Fruit fly (Drosophila melanogaster) whole organism, prepupa: ENCODE measurements around the gene mRpL16.

Source experiments
- Blimp-1 ChIP-seq: fragments of 200-800 bp; sonication (Bioruptor generic); optimal IDR thresholded peaks from 3 replicates; lab custom pipeline; 2017; ENCODE audit warnings: missing biosample characterization, missing genetic modification characterization, mild to moderate bottlenecking, moderate library complexity, missing genetic modification reagents
- CG10631 ChIP-seq: fragments of 200-800 bp; sonication (Bioruptor generic); optimal IDR thresholded peaks from 2 replicates; lab custom pipeline; 2016; ENCODE audit warnings: missing biosample characterization, missing genetic modification characterization
- CG10669 ChIP-seq: fragments of 200-800 bp; sonication (Bioruptor generic); optimal IDR thresholded peaks from 3 replicates; lab custom pipeline; 2018; ENCODE audit warnings: missing biosample characterization, mild to moderate bottlenecking, missing genetic modification characterization, moderate library complexity
- CG11294 ChIP-seq: fragments of 200-800 bp; sonication (Bioruptor generic); IDR thresholded peaks from 2 replicates; pipeline ENCODE4 v1.3.6; 2022; ENCODE audit warnings: missing biosample characterization, missing genetic modification characterization
- CG11902 ChIP-seq: fragments of 200-800 bp; sonication (Bioruptor generic); optimal IDR thresholded peaks from 3 replicates; lab custom pipeline; 2016; ENCODE audit warnings: missing biosample characterization, missing genetic modification characterization
- CG15336 ChIP-seq: fragments of 200-800 bp; sonication (Bioruptor generic); IDR thresholded peaks from 2 replicates; pipeline ENCODE4 v1.3.6; 2022; ENCODE audit warnings: missing biosample characterization, missing genetic modification characterization
- CG1621 ChIP-seq: fragments of 200-800 bp; sonication (Bioruptor generic); optimal IDR thresholded peaks from 3 replicates; lab custom pipeline; 2018; ENCODE audit warnings: missing biosample characterization, mild to moderate bottlenecking, missing genetic modification characterization
- CG31627 ChIP-seq: fragments of 200-800 bp; sonication (Bioruptor generic); optimal IDR thresholded peaks from 3 replicates; lab custom pipeline; 2016; ENCODE audit warnings: missing biosample characterization, missing genetic modification characterization
- CG32006 ChIP-seq: fragments of 200-800 bp; sonication (Bioruptor generic); optimal IDR thresholded peaks from 3 replicates; lab custom pipeline; 2017; ENCODE audit warnings: missing biosample characterization, mild to moderate bottlenecking, missing genetic modification characterization
- CG34406 ChIP-seq: fragments of 200-800 bp; sonication (Bioruptor generic); optimal IDR thresholded peaks from 3 replicates; lab custom pipeline; 2016; ENCODE audit warnings: missing biosample characterization, missing genetic modification characterization
- CG3919 ChIP-seq: fragments of 200-800 bp; sonication (Bioruptor generic); optimal IDR thresholded peaks from 3 replicates; lab custom pipeline; 2016; ENCODE audit warnings: missing biosample characterization, missing genetic modification characterization
- CG4318 ChIP-seq: fragments of 200-800 bp; sonication (Bioruptor generic); optimal IDR thresholded peaks from 3 replicates; lab custom pipeline; 2017; ENCODE audit warnings: missing biosample characterization, mild to moderate bottlenecking, missing genetic modification characterization
- CG6276 ChIP-seq: fragments of 200-800 bp; sonication (Bioruptor generic); optimal IDR thresholded peaks from 2 replicates; lab custom pipeline; 2017; ENCODE audit warnings: missing biosample characterization, mild to moderate bottlenecking, missing genetic modification characterization
- CG7368 ChIP-seq: fragments of 200-800 bp; sonication (Bioruptor generic); optimal IDR thresholded peaks from 3 replicates; lab custom pipeline; 2016; ENCODE audit warnings: missing biosample characterization, missing genetic modification characterization
- CG8119 ChIP-seq: fragments of 200-800 bp; sonication (Bioruptor generic); IDR thresholded peaks from 3 replicates; pipeline ENCODE4 v1.3.6; 2022; ENCODE audit warnings: missing biosample characterization, missing genetic modification characterization
- CG8632 ChIP-seq: fragments of 200-800 bp; sonication (Bioruptor generic); optimal IDR thresholded peaks from 3 replicates; lab custom pipeline; 2016; ENCODE audit warnings: missing biosample characterization, missing genetic modification characterization
- CG9139 ChIP-seq: fragments of 200-800 bp; sonication (Bioruptor generic); optimal IDR thresholded peaks from 3 replicates; lab custom pipeline; 2017; ENCODE audit warnings: missing biosample characterization, mild to moderate bottlenecking, missing genetic modification characterization
- Eip75B ChIP-seq: fragments of 200-800 bp; sonication (Bioruptor generic); optimal IDR thresholded peaks from 3 replicates; lab custom pipeline; 2016; ENCODE audit warnings: missing biosample characterization, missing genetic modification characterization
- Eip78C ChIP-seq: fragments of 200-800 bp; sonication (Bioruptor generic); peaks from one replicate; lab custom pipeline; 2016; ENCODE audit warnings: missing biosample characterization, missing genetic modification characterization
- Eip93F ChIP-seq: fragments of 200-800 bp; sonication (Bioruptor generic); optimal IDR thresholded peaks from 2 replicates; lab custom pipeline; 2016; ENCODE audit warnings: missing biosample characterization, mild to moderate bottlenecking, missing genetic modification characterization
- Ets21C ChIP-seq: fragments of 200-800 bp; sonication (Bioruptor generic); optimal IDR thresholded peaks from 3 replicates; lab custom pipeline; 2016; ENCODE audit warnings: missing biosample characterization, missing genetic modification characterization
- Ets96B ChIP-seq: fragments of 200-800 bp; optimal IDR thresholded peaks from 2 replicates; lab custom pipeline; 2019; ENCODE audit warnings: missing biosample characterization, mild to moderate bottlenecking, missing genetic modification characterization, moderate library complexity
- Gug ChIP-seq: fragments of 200-800 bp; sonication (Bioruptor generic); IDR thresholded peaks from 2 replicates; pipeline ENCODE4 v1.3.6; 2022; ENCODE audit warnings: missing biosample characterization, missing genetic modification characterization
- Hr39 ChIP-seq: fragments of 200-800 bp; sonication (Bioruptor generic); optimal IDR thresholded peaks from 2 replicates; lab custom pipeline; 2016; ENCODE audit warnings: missing biosample characterization, missing genetic modification characterization
- Hr4 ChIP-seq: fragments of 200-800 bp; sonication (Bioruptor generic); optimal IDR thresholded peaks from 3 replicates; lab custom pipeline; 2016; ENCODE audit warnings: missing biosample characterization, missing genetic modification characterization
- Met ChIP-seq: fragments of 200-800 bp; sonication (Bioruptor generic); optimal IDR thresholded peaks from 3 replicates; lab custom pipeline; 2016; ENCODE audit warnings: missing biosample characterization, missing genetic modification characterization
- OdsH ChIP-seq: fragments of 200-800 bp; sonication (Bioruptor generic); optimal IDR thresholded peaks from 3 replicates; lab custom pipeline; 2016; ENCODE audit warnings: missing biosample characterization, missing genetic modification characterization
- Smox ChIP-seq: fragments of 200-800 bp; sonication (Bioruptor generic); optimal IDR thresholded peaks from 3 replicates; lab custom pipeline; 2016; ENCODE audit warnings: missing biosample characterization, missing genetic modification characterization
- Sox14 ChIP-seq: fragments of 200-800 bp; sonication (Bioruptor generic); optimal IDR thresholded peaks from 3 replicates; lab custom pipeline; 2016; ENCODE audit warnings: missing biosample characterization, missing genetic modification characterization
- Sox15 ChIP-seq: fragments of 200-800 bp; sonication (Bioruptor generic); optimal IDR thresholded peaks from 3 replicates; lab custom pipeline; 2016; ENCODE audit warnings: missing biosample characterization, missing genetic modification characterization
- achi ChIP-seq: fragments of 200-800 bp; sonication (Bioruptor generic); optimal IDR thresholded peaks from 3 replicates; lab custom pipeline; 2016; ENCODE audit warnings: missing biosample characterization, missing genetic modification characterization
- acj6 ChIP-seq: fragments of 200-800 bp; sonication (Bioruptor generic); optimal IDR thresholded peaks from 3 replicates; lab custom pipeline; 2016; ENCODE audit warnings: missing biosample characterization, missing genetic modification characterization
- dac ChIP-seq: fragments of 200-800 bp; sonication (Bioruptor generic); optimal IDR thresholded peaks from 2 replicates; lab custom pipeline; 2017; ENCODE audit warnings: missing biosample characterization, mild to moderate bottlenecking, missing genetic modification characterization
- dsx ChIP-seq: fragments of 200-800 bp; optimal IDR thresholded peaks from 3 replicates; lab custom pipeline; 2019; ENCODE audit warnings: missing biosample characterization, mild to moderate bottlenecking, missing genetic modification characterization, moderate library complexity; ENCODE audit not compliant: poor library complexity, severe bottlenecking
- eg ChIP-seq: fragments of 200-800 bp; sonication (Bioruptor generic); IDR thresholded peaks from 3 replicates; pipeline ENCODE4 v1.3.6; 2022; ENCODE audit warnings: missing biosample characterization, missing genetic modification characterization
- fd85E ChIP-seq: fragments of 200-800 bp; sonication (Bioruptor generic); optimal IDR thresholded peaks from 3 replicates; lab custom pipeline; 2016; ENCODE audit warnings: missing biosample characterization, missing genetic modification characterization
- fkh ChIP-seq: fragments of 200-800 bp; sonication (Bioruptor generic); optimal IDR thresholded peaks from 3 replicates; lab custom pipeline; 2017; ENCODE audit warnings: missing biosample characterization, mild to moderate bottlenecking, missing genetic modification characterization, moderate library complexity
- lz ChIP-seq: fragments of 200-800 bp; sonication (Bioruptor generic); optimal IDR thresholded peaks from 3 replicates; lab custom pipeline; 2016; ENCODE audit warnings: missing biosample characterization, missing genetic modification characterization
- net ChIP-seq: fragments of 200-800 bp; sonication (Bioruptor generic); optimal IDR thresholded peaks from 3 replicates; lab custom pipeline; 2016; ENCODE audit warnings: missing biosample characterization, missing genetic modification characterization
- salr ChIP-seq, 2 experiments: fragments of 200-800 bp; sonication (Bioruptor generic); optimal IDR thresholded peaks; 3 replicates each; lab custom pipeline; 2016 to 2018; ENCODE audit warnings: missing biosample characterization in 2 of 2, missing genetic modification characterization in 2 of 2, mild to moderate bottlenecking in 1 of 2
- ss ChIP-seq, 2 experiments: fragments of 200-800 bp; sonication (Bioruptor generic); optimal IDR thresholded peaks; 2 replicates in 1 of 2; 3 replicates in 1 of 2; lab custom pipeline; 2017 to 2018; ENCODE audit warnings: mild to moderate bottlenecking in 2 of 2, missing biosample characterization in 2 of 2, missing genetic modification characterization in 2 of 2, moderate library complexity in 1 of 2
- svp ChIP-seq: fragments of 200-800 bp; sonication (Bioruptor generic); peaks from one replicate; lab custom pipeline; 2016; ENCODE audit warnings: missing biosample characterization, missing genetic modification characterization
- topi ChIP-seq: fragments of 200-800 bp; sonication (Bioruptor generic); optimal IDR thresholded peaks from 3 replicates; lab custom pipeline; 2016; ENCODE audit warnings: missing biosample characterization, missing genetic modification characterization
- vri ChIP-seq: fragments of 200-800 bp; sonication (Bioruptor generic); optimal IDR thresholded peaks from 3 replicates; lab custom pipeline; 2016; ENCODE audit warnings: missing biosample characterization, mild to moderate bottlenecking, missing genetic modification characterization

mRpL16 gene

DNA sequence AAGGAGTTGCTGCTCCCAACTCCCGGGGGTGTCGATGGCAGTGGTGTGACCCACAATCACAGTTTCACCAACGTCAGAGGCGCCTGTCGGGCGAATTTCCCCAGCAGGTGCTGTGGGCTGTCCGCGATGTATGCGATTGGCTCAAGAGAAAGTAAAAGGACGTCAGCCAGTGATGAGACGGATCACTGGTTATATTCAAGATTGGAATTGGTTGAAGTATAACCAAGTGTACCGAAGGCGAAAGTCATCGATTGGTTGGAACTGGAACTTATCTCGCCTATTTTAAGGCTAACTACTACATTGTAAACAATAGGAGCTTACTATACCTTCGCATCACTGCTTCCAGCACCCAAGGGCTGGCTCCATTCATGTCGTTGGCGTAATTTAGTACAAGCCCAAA lies 13.0 kb downstream of the mRpL16 start, which contains the start of gene CG32801:
Gene CG32801 (minus strand): TSS at position 101 of the 400 bp plus-strand sequence.
- no peak for TF ChIP-seq fd85E (GFP tag; lab: Kevin White, UChicago)
- TF ChIP-seq lz (GFP tag; lab: Kevin White, UChicago) = no peak
- TF ChIP-seq Eip75B (GFP tag; lab: Kevin White, UChicago) = no peak
- no peak for TF ChIP-seq Ets21C (GFP tag; lab: Kevin White, UChicago)
- no peak for TF ChIP-seq CG32006
- no peak for TF ChIP-seq OdsH
- TF ChIP-seq CG11902 (GFP tag; lab: Kevin White, UChicago) = no peak
- TF ChIP-seq CG4318 = no peak
- TF ChIP-seq Sox15 (GFP tag; lab: Kevin White, UChicago) = no peak
- TF ChIP-seq eg (GFP tag; lab: Robert Waterston, UW) = no peak
- no peak for TF ChIP-seq Hr4 (GFP tag; lab: Kevin White, UChicago)
- TF ChIP-seq ss (GFP tag; optimal IDR thresholded peaks at IDR 0.05; lab: Kevin White, UChicago) = no peak
- no peak for TF ChIP-seq svp (GFP tag; lab: Kevin White, UChicago)
- no peak for TF ChIP-seq Blimp-1
- no peak for TF ChIP-seq CG15336 (GFP tag; lab: Robert Waterston, UW)
- no peak for TF ChIP-seq dsx (GFP tag; lab: Kevin White, UChicago)
- TF ChIP-seq CG1621 = no peak
- no peak for TF ChIP-seq CG10669 (GFP tag; lab: Kevin White, UChicago)
- no peak for TF ChIP-seq CG31627 (GFP tag; lab: Kevin White, UChicago)
- no peak for TF ChIP-seq CG34406

DNA sequence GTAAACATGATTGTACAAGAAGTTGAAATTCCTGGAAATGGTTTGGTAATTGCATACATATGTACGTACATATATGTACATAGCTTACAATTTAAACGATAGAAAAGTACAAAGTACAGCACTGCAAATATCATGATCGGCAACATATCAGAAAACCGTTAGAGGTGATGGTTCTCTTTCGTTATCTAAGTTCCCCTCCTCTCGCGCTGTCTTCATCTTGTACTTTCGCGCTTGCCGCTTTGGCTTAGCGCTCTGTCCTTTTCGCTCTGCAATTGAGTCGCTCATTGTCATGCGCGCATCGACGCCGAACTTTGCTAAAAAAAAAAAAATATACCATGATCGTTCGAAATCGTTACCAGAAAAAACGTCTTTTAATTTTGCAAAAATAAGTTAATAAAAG lies 13.9 kb downstream of the mRpL16 start:
- TF ChIP-seq OdsH (no peak), CG31627 (GFP tag; lab: Kevin White, UChicago) (no peak), vri (GFP tag; lab: Kevin White, UChicago) (no peak), CG34406 (no peak), svp (GFP tag; lab: Kevin White, UChicago) (peak; percentile 62)

DNA sequence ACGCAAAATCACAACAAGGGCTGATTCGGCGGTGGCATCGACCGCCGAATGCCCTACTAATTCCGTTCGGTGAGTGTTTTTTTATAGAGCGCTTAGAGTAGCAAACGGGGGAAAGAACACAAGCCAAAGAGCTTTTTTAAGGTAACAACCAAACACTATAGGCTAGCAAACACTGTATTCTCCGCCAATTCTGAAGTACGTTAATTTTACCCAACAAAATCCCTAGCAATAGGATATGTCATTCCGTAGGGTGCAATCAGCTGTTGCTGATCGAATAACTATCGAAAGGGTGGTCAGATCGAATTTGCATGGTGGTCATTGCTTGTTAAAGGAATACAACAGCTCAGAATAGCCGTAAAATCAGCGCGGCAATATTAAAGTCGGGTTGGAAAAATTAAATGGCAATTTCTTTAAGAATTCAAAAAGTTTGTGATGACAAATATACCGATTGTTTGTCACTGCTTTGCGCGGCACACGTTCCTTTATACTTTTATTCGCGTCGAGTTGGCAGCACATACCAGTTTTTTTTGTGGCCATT lies 17.7 kb downstream of the mRpL16 start, which contains the start of gene mip130:
Gene mip130 (plus strand): TSS at position 513 of the 538 bp plus-strand sequence.
- TF ChIP-seq Hr4 (GFP tag; lab: Kevin White, UChicago) = peak; percentile 64
- TF ChIP-seq CG15336 (GFP tag; lab: Robert Waterston, UW) = peak; percentile 69
- TF ChIP-seq Eip93F (GFP tag; lab: Kevin White, UChicago) = no peak
- TF ChIP-seq OdsH = peak; percentile 47
- TF ChIP-seq CG9139 (GFP tag; lab: Kevin White, UChicago) = no peak
- peak; percentile 55 for TF ChIP-seq Sox14 (GFP tag; lab: Kevin White, UChicago)
- peak; percentile 31 for TF ChIP-seq Hr39
- peak; percentile 37 for TF ChIP-seq acj6 (GFP tag; lab: Kevin White, UChicago)
- peak; percentile 27 to 60 for TF ChIP-seq ss (GFP tag; optimal IDR thresholded peaks at IDR 0.05; lab: Kevin White, UChicago)
- TF ChIP-seq CG32006 = peak; percentile 62
- TF ChIP-seq CG7368 = peak; percentile 51
- peak; percentile 47; the same call in 2 of the 3 replicates for TF ChIP-seq CG8119 (GFP tag; lab: Robert Waterston, UW)
- peak; percentile 25 for TF ChIP-seq net
- TF ChIP-seq eg (GFP tag; lab: Robert Waterston, UW) = 0 out of 3 replicates have a peak, but pooled peaks have one; percentile 41
- peak; percentile 17 for TF ChIP-seq dsx (GFP tag; lab: Kevin White, UChicago)
- TF ChIP-seq Eip75B (GFP tag; lab: Kevin White, UChicago) = peak; percentile 56
- peak; percentile 13 for TF ChIP-seq CG31627 (GFP tag; lab: Kevin White, UChicago)
- TF ChIP-seq fkh (GFP tag; lab: Kevin White, UChicago) = no peak
- peak; percentile 82 for TF ChIP-seq Met (GFP tag; lab: Kevin White, UChicago)
- TF ChIP-seq fd85E (GFP tag; lab: Kevin White, UChicago) = no peak
- TF ChIP-seq CG11294 (GFP tag; lab: Robert Waterston, UW) = no peak
- TF ChIP-seq topi (GFP tag; lab: Kevin White, UChicago) = peak; percentile 71
- TF ChIP-seq svp (GFP tag; lab: Kevin White, UChicago) = peak; percentile 84
- TF ChIP-seq dac = peak; percentile 5
- TF ChIP-seq salr (GFP tag; optimal IDR thresholded peaks at IDR 0.05; lab: Kevin White, UChicago) = no peak
- peak; percentile 89 for TF ChIP-seq Eip78C (GFP tag; lab: Kevin White, UChicago)
- TF ChIP-seq vri (GFP tag; lab: Kevin White, UChicago) = peak; percentile 40
- peak; percentile 27 for TF ChIP-seq Sox15 (GFP tag; lab: Kevin White, UChicago)
- peak; percentile 45 for TF ChIP-seq CG6276 (GFP tag; lab: Kevin White, UChicago)
- peak; percentile 60 for TF ChIP-seq CG3919
- peak; percentile 37 for TF ChIP-seq Smox
- TF ChIP-seq Ets96B (tag; lab: Kevin White, UChicago) = peak; percentile 56
- TF ChIP-seq Gug = no peak
- peak; percentile 63 for TF ChIP-seq CG34406
- peak; percentile 43 for TF ChIP-seq lz (GFP tag; lab: Kevin White, UChicago)
- no peak for TF ChIP-seq Blimp-1
- peak; percentile 58 for TF ChIP-seq achi
- no peak for TF ChIP-seq Ets21C (GFP tag; lab: Kevin White, UChicago)
- TF ChIP-seq CG10631 (GFP tag; lab: Kevin White, UChicago) = peak; percentile 60
- peak; percentile 54 for TF ChIP-seq CG8632 (GFP tag; lab: Kevin White, UChicago)
